Worm (Caenorhabditis elegans) whole organism, young adult: ENCODE results near the gene ZK1321.1.

ENCODE experiments used
- B0019.2 ChIP-seq: fragments of 200-800 bp; sonication (Bioruptor generic); conservative IDR thresholded peaks from 2 replicates; pipeline ENCODE4 v1.3.6; 2022; ENCODE audit warnings: missing genetic modification reagents, missing genetic modification characterization, missing compliant biosample characterization
- B0261.1 ChIP-seq: sonication (generic microtip); optimal IDR thresholded peaks from 2 replicates; lab custom pipeline; 2016; ENCODE audit warnings: mild to moderate bottlenecking, missing genetic modification characterization, moderate library complexity, missing compliant biosample characterization
- B0336.3 ChIP-seq: fragments of 200-800 bp; sonication (Bioruptor generic); IDR thresholded peaks from 2 replicates; pipeline ENCODE4 v1.3.6; 2022; ENCODE audit warnings: missing genetic modification characterization, missing compliant biosample characterization
- C17E4.6 ChIP-seq: fragments of 200-800 bp; sonication (Bioruptor generic); IDR thresholded peaks from 2 replicates; pipeline ENCODE4 v1.3.6; 2022; ENCODE audit warnings: missing genetic modification reagents, missing genetic modification characterization, missing compliant biosample characterization
- F37B4.10 ChIP-seq: fragments of 200-800 bp; sonication (Bioruptor generic); IDR thresholded peaks from 2 replicates; pipeline ENCODE4 v1.3.6; 2022; ENCODE audit warnings: missing genetic modification characterization, missing compliant biosample characterization
- F39B2.1 ChIP-seq: fragments of 200-800 bp; sonication (Bioruptor generic); IDR thresholded peaks from 2 replicates; pipeline ENCODE4 v1.3.6; 2022; ENCODE audit warnings: missing genetic modification reagents, missing genetic modification characterization, missing compliant biosample characterization
- F57C9.4 ChIP-seq: sonication (generic microtip); optimal IDR thresholded peaks from 2 replicates; lab custom pipeline; 2017; ENCODE audit warnings: mild to moderate bottlenecking, missing genetic modification characterization, missing compliant biosample characterization
- K12H6.12 ChIP-seq: fragments of 200-800 bp; sonication (Bioruptor generic); optimal IDR thresholded peaks from 2 replicates; lab custom pipeline; 2018; ENCODE audit warnings: mild to moderate bottlenecking, missing genetic modification characterization, missing compliant biosample characterization
- Y95B8A.8 ChIP-seq: fragments of 200-800 bp; sonication (Bioruptor generic); IDR thresholded peaks from 2 replicates; pipeline ENCODE4 v1.3.6; 2022; ENCODE audit warnings: missing genetic modification reagents, missing genetic modification characterization, missing compliant biosample characterization
- ama-1 ChIP-seq, 3 experiments: fragments of 150-350 bp in 1 of 3; sonication (generic microtip) in 2 of 3; optimal IDR thresholded peaks; 2 replicates each; lab custom pipeline; 2014 to 2018; ENCODE audit warnings: missing biosample characterization in 2 of 3, missing genetic modification characterization in 2 of 3, missing genetic modification reagents in 2 of 3
- aptf-2 ChIP-seq: fragments of 200-800 bp; sonication (Bioruptor generic); conservative IDR thresholded peaks from 2 replicates; pipeline ENCODE4 v1.3.6; 2022; ENCODE audit warnings: missing genetic modification reagents, missing genetic modification characterization, missing compliant biosample characterization
- atf-7 ChIP-seq: sonication (generic microtip); optimal IDR thresholded peaks from 2 replicates; lab custom pipeline; 2017; ENCODE audit warnings: mild to moderate bottlenecking, missing genetic modification characterization, missing compliant biosample characterization
- attf-6 ChIP-seq: fragments of 200-800 bp; sonication (Bioruptor generic); IDR thresholded peaks from 2 replicates; pipeline ENCODE4 v1.3.6; 2022; ENCODE audit warnings: missing genetic modification reagents, missing genetic modification characterization, missing compliant biosample characterization
- cebp-2 ChIP-seq: fragments of 200-800 bp; sonication (Bioruptor generic); IDR thresholded peaks from 2 replicates; pipeline ENCODE4 v1.3.6; 2022; ENCODE audit warnings: missing genetic modification characterization, missing compliant biosample characterization
- ceh-79 ChIP-seq: sonication (generic microtip); optimal IDR thresholded peaks from 2 replicates; lab custom pipeline; 2017; ENCODE audit warnings: mild to moderate bottlenecking, missing genetic modification characterization, missing compliant biosample characterization
- chd-7 ChIP-seq: sonication (generic microtip); optimal IDR thresholded peaks from 2 replicates; lab custom pipeline; 2016; ENCODE audit warnings: mild to moderate bottlenecking, missing genetic modification characterization, moderate library complexity, missing compliant biosample characterization
- dox-1 ChIP-seq: fragments of 200-800 bp; sonication (Bioruptor generic); IDR thresholded peaks from 2 replicates; pipeline ENCODE4 v1.3.6; 2022; ENCODE audit warnings: missing genetic modification reagents, missing genetic modification characterization, missing compliant biosample characterization
- egrh-3 ChIP-seq: fragments of 200-800 bp; sonication (Bioruptor generic); IDR thresholded peaks from 2 replicates; pipeline ENCODE4 v1.3.6; 2022; ENCODE audit warnings: missing genetic modification reagents, missing genetic modification characterization, missing compliant biosample characterization
- ets-4 ChIP-seq: fragments of 200-800 bp; sonication (Bioruptor generic); optimal IDR thresholded peaks from 2 replicates; lab custom pipeline; 2018; ENCODE audit warnings: mild to moderate bottlenecking, missing genetic modification characterization, missing compliant biosample characterization
- fkh-3 ChIP-seq: sonication (generic microtip); optimal IDR thresholded peaks from 2 replicates; lab custom pipeline; 2016; ENCODE audit warnings: mild to moderate bottlenecking, missing genetic modification characterization, missing compliant biosample characterization
- gei-17 ChIP-seq: fragments of 200-800 bp; sonication (Bioruptor generic); optimal IDR thresholded peaks from 2 replicates; lab custom pipeline; 2018; ENCODE audit warnings: mild to moderate bottlenecking, missing genetic modification characterization, missing compliant biosample characterization
- hmg-20 ChIP-seq: fragments of 200-800 bp; sonication (Bioruptor generic); IDR thresholded peaks from 2 replicates; pipeline ENCODE4 v1.3.6; 2022; ENCODE audit warnings: missing genetic modification reagents, missing genetic modification characterization, missing compliant biosample characterization
- hrde-1 ChIP-seq: sonication (generic microtip); optimal IDR thresholded peaks from 2 replicates; lab custom pipeline; 2016; ENCODE audit warnings: missing genetic modification characterization, mild to moderate bottlenecking, missing compliant biosample characterization, moderate library complexity, missing genotype, missing genetic modification reagents, borderline replicate concordance
- let-607 ChIP-seq, 2 experiments: fragments of 200-800 bp in 1 of 2; sonication (Bioruptor generic) in 1 of 2; sonication (generic microtip) in 1 of 2; optimal IDR thresholded peaks; 2 replicates each; lab custom pipeline; 2016 to 2018; ENCODE audit warnings: mild to moderate bottlenecking in 2 of 2, missing compliant biosample characterization in 2 of 2, missing genetic modification characterization in 2 of 2, moderate library complexity in 2 of 2, missing genotype in 1 of 2
- lin-26 ChIP-seq: fragments of 200-800 bp; sonication (Bioruptor generic); IDR thresholded peaks from 2 replicates; pipeline ENCODE4 v1.3.6; 2022; ENCODE audit warnings: missing genetic modification reagents, missing genetic modification characterization, missing compliant biosample characterization
- lin-40 ChIP-seq: sonication (generic microtip); optimal IDR thresholded peaks from 2 replicates; lab custom pipeline; 2016; ENCODE audit warnings: missing genetic modification characterization, mild to moderate bottlenecking, missing compliant biosample characterization, missing genotype, missing genetic modification reagents
- lin-54 ChIP-seq: fragments of 200-800 bp; sonication (Bioruptor generic); optimal IDR thresholded peaks from 2 replicates; lab custom pipeline; 2018; ENCODE audit warnings: mild to moderate bottlenecking, missing genetic modification characterization, missing compliant biosample characterization
- madf-3 ChIP-seq: fragments of 200-800 bp; sonication (Bioruptor generic); IDR thresholded peaks from 2 replicates; pipeline ENCODE4 v1.3.6; 2022; ENCODE audit warnings: missing genetic modification reagents, missing genetic modification characterization, missing compliant biosample characterization
- mes-4 ChIP-seq: sonication (generic microtip); optimal IDR thresholded peaks from 2 replicates; lab custom pipeline; 2016; ENCODE audit warnings: missing genotype, missing genetic modification characterization, missing compliant biosample characterization
- mxl-1 ChIP-seq: sonication (generic microtip); optimal IDR thresholded peaks from 2 replicates; lab custom pipeline; 2016; ENCODE audit warnings: missing genetic modification characterization, missing compliant biosample characterization
- nhr-27 ChIP-seq: fragments of 200-800 bp; sonication (Bioruptor generic); optimal IDR thresholded peaks from 2 replicates; lab custom pipeline; 2018; ENCODE audit warnings: mild to moderate bottlenecking, missing genetic modification characterization, moderate library complexity, missing compliant biosample characterization
- nhr-80 ChIP-seq: sonication (generic microtip); optimal IDR thresholded peaks from 2 replicates; lab custom pipeline; 2016; ENCODE audit warnings: missing genetic modification characterization, missing compliant biosample characterization
- pbrm-1 ChIP-seq: fragments of 200-800 bp; sonication (Bioruptor generic); IDR thresholded peaks from 2 replicates; pipeline ENCODE4 v1.3.6; 2022; ENCODE audit warnings: missing genetic modification reagents, missing genetic modification characterization, missing compliant biosample characterization
- pha-4 ChIP-seq: fragments of 150-350 bp; sonication (generic microtip); optimal IDR thresholded peaks from 2 replicates; lab custom pipeline; 2014; ENCODE audit warnings: missing biosample characterization, missing genetic modification reagents, missing genetic modification characterization
- rcor-1 ChIP-seq: fragments of 200-800 bp; sonication (Bioruptor generic); IDR thresholded peaks from 2 replicates; pipeline ENCODE4 v1.3.6; 2022; ENCODE audit warnings: missing genetic modification reagents, missing genetic modification characterization, missing compliant biosample characterization
- rpc-1 ChIP-seq, 2 experiments: fragments of 150-350 bp in 1 of 2; sonication (generic microtip) in 1 of 2; optimal IDR thresholded peaks; 2 replicates each; lab custom pipeline; 2014 to 2018; ENCODE audit warnings: missing biosample characterization in 1 of 2, missing genetic modification characterization in 1 of 2, missing genetic modification reagents in 1 of 2, missing genotype in 1 of 2
- sdz-38 ChIP-seq: sonication (generic microtip); optimal IDR thresholded peaks from 2 replicates; lab custom pipeline; 2016; ENCODE audit warnings: missing genotype, missing genetic modification characterization, missing compliant biosample characterization
- snpc-1.1 ChIP-seq: sonication (generic microtip); optimal IDR thresholded peaks from 2 replicates; lab custom pipeline; 2017; ENCODE audit warnings: missing genetic modification characterization, mild to moderate bottlenecking, missing compliant biosample characterization, antibody characterized with exemption, moderate library complexity, missing genotype, missing genetic modification reagents; ENCODE audit not compliant: insufficient read depth
- snpc-1.3 ChIP-seq: sonication (generic microtip); optimal IDR thresholded peaks from 2 replicates; lab custom pipeline; 2017; ENCODE audit warnings: missing genetic modification characterization, mild to moderate bottlenecking, missing compliant biosample characterization, antibody characterized with exemption, moderate library complexity, missing genotype, missing genetic modification reagents; ENCODE audit not compliant: insufficient read depth
- sptf-2 ChIP-seq: fragments of 200-800 bp; sonication (Bioruptor generic); optimal IDR thresholded peaks from 2 replicates; lab custom pipeline; 2018; ENCODE audit warnings: mild to moderate bottlenecking, missing genetic modification characterization, missing compliant biosample characterization
- tbx-9 ChIP-seq: sonication (generic microtip); optimal IDR thresholded peaks from 2 replicates; lab custom pipeline; 2016; ENCODE audit warnings: borderline replicate concordance, missing genetic modification characterization, inconsistent platforms, missing compliant biosample characterization
- tlf-1 ChIP-seq: fragments of 200-800 bp; sonication (Bioruptor generic); optimal IDR thresholded peaks from 2 replicates; lab custom pipeline; 2018; ENCODE audit warnings: mild to moderate bottlenecking, missing genetic modification characterization, missing compliant biosample characterization
- unc-130 ChIP-seq: sonication (generic microtip); optimal IDR thresholded peaks from 2 replicates; lab custom pipeline; 2016; ENCODE audit warnings: missing genetic modification reagents, missing genetic modification characterization, missing compliant biosample characterization
- unc-62 ChIP-seq: fragments of 150-350 bp; optimal IDR thresholded peaks from 2 replicates; lab custom pipeline; 2014; ENCODE audit warnings: missing biosample characterization, missing genetic modification reagents, missing genetic modification characterization
- zim-3 ChIP-seq: sonication (generic microtip); optimal IDR thresholded peaks from 2 replicates; lab custom pipeline; 2017; ENCODE audit warnings: mild to moderate bottlenecking, missing genetic modification characterization, moderate library complexity, missing compliant biosample characterization
- ztf-18 ChIP-seq: sonication (generic microtip); optimal IDR thresholded peaks from 2 replicates; lab custom pipeline; 2016; ENCODE audit warnings: missing genotype, mild to moderate bottlenecking, missing genetic modification characterization, missing compliant biosample characterization
- ztf-22 ChIP-seq: fragments of 200-800 bp; sonication (Bioruptor generic); optimal IDR thresholded peaks from 2 replicates; lab custom pipeline; 2018; ENCODE audit warnings: mild to moderate bottlenecking, missing genetic modification characterization, moderate library complexity, missing compliant biosample characterization
- ztf-25 ChIP-seq: fragments of 200-800 bp; sonication (Bioruptor generic); IDR thresholded peaks from 2 replicates; pipeline ENCODE4 v1.3.6; 2022; ENCODE audit warnings: missing genetic modification reagents, missing genetic modification characterization, missing compliant biosample characterization

The ZK1321.1 gene

DNA sequence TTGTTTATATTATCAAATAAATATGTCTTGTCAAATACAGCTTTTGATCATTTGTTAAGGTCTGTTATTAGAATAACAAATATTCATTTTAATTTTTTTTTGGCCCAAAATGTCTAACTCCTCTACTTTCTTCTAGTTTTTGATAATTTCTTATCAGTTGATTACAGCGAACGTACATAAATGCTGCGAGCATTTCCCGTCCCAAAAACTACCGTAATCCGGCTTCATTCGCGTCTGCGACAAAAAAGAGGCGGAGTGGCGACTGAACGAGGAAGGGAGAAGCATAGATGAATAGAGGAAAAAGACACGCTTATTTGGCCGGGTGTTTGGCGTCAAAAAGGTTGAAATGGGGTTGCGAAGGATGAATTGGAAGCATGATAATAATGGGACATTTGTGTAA lies 13.3 kb upstream of the ZK1321.1 start (continued):
- no peak for TF ChIP-seq K12H6.12
- TF ChIP-seq B0261.1 (tag; lab: Kevin White, UChicago) = no peak
- TF ChIP-seq lin-26 (GFP tag; lab: Robert Waterston, UW) = no peak
- peak; percentile 61 to 69 for TF ChIP-seq let-607 (tag; optimal IDR thresholded peaks at IDR 0.05; lab: Kevin White, UChicago)
- 0 out of 2 replicates have a peak, but pooled peaks have one; percentile 41 for TF ChIP-seq pbrm-1 (GFP tag; lab: Robert Waterston, UW)
- TF ChIP-seq rcor-1 = no peak
- TF ChIP-seq chd-7 (tag; lab: Kevin White, UChicago) = no peak
- TF ChIP-seq zim-3 (tag; lab: Kevin White, UChicago) = no peak
- TF ChIP-seq attf-6 = no peak
- peak; percentile 3 for TF ChIP-seq ets-4 (GFP tag; lab: Kevin White, UChicago)
- peak; percentile 60; the same call in 1 of the 2 replicates for TF ChIP-seq dox-1 (GFP tag; lab: Robert Waterston, UW)
- TF ChIP-seq F37B4.10 (GFP tag; lab: Robert Waterston, UW) = no peak
- TF ChIP-seq ama-1 (optimal IDR thresholded peaks at IDR 0.05; lab: Kevin White, UChicago) = no peak
- no peak for TF ChIP-seq ama-1 (GFP tag; optimal IDR thresholded peaks at IDR 0.05; lab: Kevin White, UChicago)
- TF ChIP-seq fkh-3 (tag; lab: Kevin White, UChicago) = no peak
- no peak for TF ChIP-seq ztf-25 (GFP tag; lab: Robert Waterston, UW)
- TF ChIP-seq snpc-1.3 (tag; lab: Kevin White, UChicago) = no peak
- no peak for TF ChIP-seq mes-4 (tag; lab: Kevin White, UChicago)
- TF ChIP-seq sdz-38 (tag; lab: Kevin White, UChicago) = no peak
- TF ChIP-seq snpc-1.1 (tag; lab: Kevin White, UChicago) = no peak
- no peak for TF ChIP-seq F39B2.1 (GFP tag; lab: Robert Waterston, UW)
- no peak for TF ChIP-seq sptf-2
- no peak for TF ChIP-seq atf-7
- TF ChIP-seq ztf-22 = peak; percentile 76
- TF ChIP-seq madf-3 (GFP tag; lab: Robert Waterston, UW) = 0 out of 2 replicates have a peak, but pooled peaks have one; percentile 61
- no peak for TF ChIP-seq cebp-2 (GFP tag; lab: Robert Waterston, UW)
- TF ChIP-seq lin-40 = no peak
- TF ChIP-seq tbx-9 (tag; lab: Kevin White, UChicago) = no peak
- TF ChIP-seq aptf-2 = no peak
- peak; percentile 86 for TF ChIP-seq nhr-80 (tag; lab: Kevin White, UChicago)
- no peak for TF ChIP-seq B0019.2
- TF ChIP-seq Y95B8A.8 (GFP tag; lab: Robert Waterston, UW) = no peak
- TF ChIP-seq hmg-20 (GFP tag; lab: Robert Waterston, UW) = no peak
- no peak for TF ChIP-seq hrde-1 (tag; lab: Kevin White, UChicago)
- no peak for TF ChIP-seq rpc-1 (optimal IDR thresholded peaks at IDR 0.05; lab: Kevin White, UChicago)
- no peak for TF ChIP-seq rpc-1 (tag; optimal IDR thresholded peaks at IDR 0.05; lab: Kevin White, UChicago)
- no peak for TF ChIP-seq tlf-1
- TF ChIP-seq B0336.3 (GFP tag; lab: Robert Waterston, UW) = no peak
- TF ChIP-seq ceh-79 (tag; lab: Kevin White, UChicago) = no peak
- no peak for TF ChIP-seq lin-54 (GFP tag; lab: Kevin White, UChicago)
- TF ChIP-seq ztf-18 (tag; lab: Kevin White, UChicago) = no peak
- peak; percentile 53 for TF ChIP-seq pha-4 (tag; lab: Kevin White, UChicago)
- TF ChIP-seq mxl-1 = no peak
- no peak for TF ChIP-seq egrh-3
- no peak for TF ChIP-seq unc-62 (GFP tag; lab: Kevin White, UChicago)
- TF ChIP-seq F57C9.4 = no peak
- no peak for TF ChIP-seq unc-130 (GFP tag; lab: Kevin White, UChicago)
- no peak for TF ChIP-seq gei-17 (GFP tag; lab: Kevin White, UChicago)
- no peak for TF ChIP-seq C17E4.6 (GFP tag; lab: Robert Waterston, UW)
- TF ChIP-seq nhr-27 (tag; lab: Kevin White, UChicago) = no peak
